Worm (Caenorhabditis elegans) whole organism, L4 larva: ENCODE data around the gene fbxb-111.

Experiments
- F10B5.3 ChIP-seq: sonication (generic microtip); optimal IDR thresholded peaks from 2 replicates; lab custom pipeline; 2016; ENCODE audit warnings: mild to moderate bottlenecking, missing genetic modification characterization, missing compliant biosample characterization
- F26F4.8 ChIP-seq: fragments of 200-800 bp; sonication (Bioruptor generic); conservative IDR thresholded peaks from 2 replicates; pipeline ENCODE4 v1.3.6; 2022; ENCODE audit warnings: missing genetic modification characterization, missing compliant biosample characterization
- R02D3.7 ChIP-seq: fragments of 150-350 bp; sonication (generic microtip); optimal IDR thresholded peaks from 3 replicates; lab custom pipeline; 2014; ENCODE audit warnings: missing biosample characterization, missing genetic modification characterization
- Y5F2A.4 ChIP-seq: fragments of 200-800 bp; sonication (Bioruptor generic); optimal IDR thresholded peaks from 2 replicates; lab custom pipeline; 2018; ENCODE audit warnings: mild to moderate bottlenecking, missing genetic modification characterization, missing compliant biosample characterization
- Y75B8A.6 ChIP-seq: fragments of 200-800 bp; sonication (Bioruptor generic); IDR thresholded peaks from 2 replicates; pipeline ENCODE4 v1.3.6; 2022; ENCODE audit warnings: missing genetic modification reagents, missing genetic modification characterization, missing compliant biosample characterization
- ZK546.5 ChIP-seq, 2 experiments: sonication (generic microtip); optimal IDR thresholded peaks; 2 replicates each; lab custom pipeline; 2017; ENCODE audit warnings: missing biosample characterization in 2 of 2, missing genetic modification characterization in 2 of 2
- aly-2 ChIP-seq: sonication (generic microtip); optimal IDR thresholded peaks from 2 replicates; lab custom pipeline; 2018; ENCODE audit warnings: missing biosample characterization, missing genetic modification characterization
- arid-1 ChIP-seq: fragments of 200-800 bp; sonication (Bioruptor generic); conservative IDR thresholded peaks from 2 replicates; pipeline ENCODE4 v1.3.6; 2022; ENCODE audit warnings: missing genetic modification reagents, missing genetic modification characterization, missing compliant biosample characterization
- attf-4 ChIP-seq: sonication (generic microtip); optimal IDR thresholded peaks from 3 replicates; lab custom pipeline; 2017; ENCODE audit warnings: missing biosample characterization, missing genetic modification characterization
- ceh-20 ChIP-seq: fragments of 200-800 bp; sonication (Bioruptor generic); IDR thresholded peaks from 2 replicates; pipeline ENCODE4 v1.3.6; 2022; ENCODE audit warnings: missing genetic modification reagents, missing genetic modification characterization, missing compliant biosample characterization
- ceh-44 ChIP-seq: fragments of 200-800 bp; sonication (Bioruptor generic); IDR thresholded peaks from 2 replicates; pipeline ENCODE4 v1.3.6; 2022; ENCODE audit warnings: missing genetic modification reagents, missing genetic modification characterization, missing compliant biosample characterization
- ceh-62 ChIP-seq: sonication (generic microtip); optimal IDR thresholded peaks from 2 replicates; lab custom pipeline; 2017; ENCODE audit warnings: missing biosample characterization, missing genetic modification characterization
- ces-1 ChIP-seq: fragments of 150-350 bp; sonication (generic microtip); optimal IDR thresholded peaks from 4 replicates; lab custom pipeline; 2014; ENCODE audit warnings: missing biosample characterization, missing genetic modification reagents, missing genetic modification characterization
- cey-2 ChIP-seq: sonication (generic microtip); optimal IDR thresholded peaks from 3 replicates; lab custom pipeline; 2017; ENCODE audit warnings: missing genetic modification characterization, mild to moderate bottlenecking, missing compliant biosample characterization, antibody characterized with exemption, borderline replicate concordance; ENCODE audit not compliant: insufficient read depth
- daf-19 ChIP-seq: fragments of 200-800 bp; sonication (Bioruptor generic); conservative IDR thresholded peaks from 2 replicates; pipeline ENCODE4 v1.3.6; 2022; ENCODE audit warnings: missing genetic modification characterization, missing compliant biosample characterization
- dmd-6 ChIP-seq: fragments of 200-800 bp; sonication (Bioruptor generic); IDR thresholded peaks from 2 replicates; pipeline ENCODE4 v1.3.6; 2022; ENCODE audit warnings: missing genetic modification reagents, missing genetic modification characterization, missing compliant biosample characterization
- duxl-1 ChIP-seq: sonication (generic microtip); optimal IDR thresholded peaks from 2 replicates; lab custom pipeline; 2016; ENCODE audit warnings: mild to moderate bottlenecking, missing genetic modification characterization, moderate library complexity, missing compliant biosample characterization; ENCODE audit not compliant: poor library complexity
- dve-1 ChIP-seq: sonication (generic microtip); optimal IDR thresholded peaks from 2 replicates; lab custom pipeline; 2017; ENCODE audit warnings: antibody characterized with exemption, mild to moderate bottlenecking, missing genetic modification characterization, missing compliant biosample characterization; ENCODE audit not compliant: insufficient read depth
- hlh-11 ChIP-seq: fragments of 200-800 bp; sonication (Bioruptor generic); optimal IDR thresholded peaks from 2 replicates; lab custom pipeline; 2018; ENCODE audit warnings: mild to moderate bottlenecking, missing genetic modification characterization, missing compliant biosample characterization
- hlh-30 ChIP-seq: sonication (generic microtip); optimal IDR thresholded peaks from 2 replicates; lab custom pipeline; 2017; ENCODE audit warnings: antibody characterized with exemption, mild to moderate bottlenecking, missing genetic modification characterization, missing compliant biosample characterization; ENCODE audit not compliant: insufficient read depth
- hmg-1.1 ChIP-seq: fragments of 200-800 bp; sonication (Bioruptor generic); IDR thresholded peaks from 2 replicates; pipeline ENCODE4 v1.3.6; 2022; ENCODE audit warnings: missing genetic modification reagents, missing genetic modification characterization, missing compliant biosample characterization
- jun-1 ChIP-seq: fragments of 150-350 bp; optimal IDR thresholded peaks from 2 replicates; lab custom pipeline; 2014; ENCODE audit warnings: missing biosample characterization, missing genetic modification reagents, missing genetic modification characterization
- lim-7 ChIP-seq: fragments of 200-800 bp; sonication (Bioruptor generic); IDR thresholded peaks from 2 replicates; pipeline ENCODE4 v1.3.6; 2022; ENCODE audit warnings: missing genetic modification characterization, missing compliant biosample characterization
- lin-29 ChIP-seq: fragments of 200-800 bp; sonication (Bioruptor generic); IDR thresholded peaks from 2 replicates; pipeline ENCODE4 v1.3.6; 2022; ENCODE audit warnings: missing genetic modification reagents, missing genetic modification characterization, missing compliant biosample characterization
- lin-39 ChIP-seq: fragments of 150-350 bp; optimal IDR thresholded peaks from 2 replicates; lab custom pipeline; 2014; ENCODE audit warnings: missing biosample characterization, missing genetic modification reagents, missing genetic modification characterization
- lir-3 ChIP-seq: sonication (generic microtip); optimal IDR thresholded peaks from 2 replicates; lab custom pipeline; 2016; ENCODE audit warnings: mild to moderate bottlenecking, missing genetic modification characterization, missing compliant biosample characterization
- madf-9 ChIP-seq: fragments of 200-800 bp; sonication (Bioruptor generic); conservative IDR thresholded peaks from 2 replicates; pipeline ENCODE4 v1.3.6; 2022; ENCODE audit warnings: missing genetic modification reagents, missing genetic modification characterization, missing compliant biosample characterization
- mdt-29 ChIP-seq: fragments of 200-800 bp; sonication (Bioruptor generic); IDR thresholded peaks from 2 replicates; pipeline ENCODE4 v1.3.6; 2022; ENCODE audit warnings: missing genetic modification reagents, missing genetic modification characterization, missing compliant biosample characterization
- mep-1 ChIP-seq: fragments of 150-350 bp; sonication (generic microtip); optimal IDR thresholded peaks from 3 replicates; lab custom pipeline; 2014; ENCODE audit warnings: missing biosample characterization, missing genetic modification characterization
- mxl-2 ChIP-seq: fragments of 200-800 bp; sonication (Bioruptor generic); conservative IDR thresholded peaks from 2 replicates; pipeline ENCODE4 v1.3.6; 2022; ENCODE audit warnings: missing genetic modification reagents, missing genetic modification characterization, missing compliant biosample characterization
- mxl-3 ChIP-seq: fragments of 200-800 bp; sonication (Bioruptor generic); optimal IDR thresholded peaks from 2 replicates; lab custom pipeline; 2018; ENCODE audit warnings: mild to moderate bottlenecking, missing genetic modification characterization, missing compliant biosample characterization
- nhr-102 ChIP-seq: sonication (generic microtip); optimal IDR thresholded peaks from 2 replicates; lab custom pipeline; 2016; ENCODE audit warnings: mild to moderate bottlenecking, missing genetic modification characterization, moderate library complexity, missing compliant biosample characterization
- nhr-11 ChIP-seq: fragments of 150-350 bp; optimal IDR thresholded peaks from 2 replicates; lab custom pipeline; 2014; ENCODE audit warnings: missing biosample characterization, missing genetic modification characterization
- nhr-28 ChIP-seq: fragments of 150-350 bp; optimal IDR thresholded peaks from 2 replicates; lab custom pipeline; 2014; ENCODE audit warnings: missing biosample characterization, missing genetic modification characterization
- nhr-48 ChIP-seq: sonication (generic microtip); optimal IDR thresholded peaks from 2 replicates; lab custom pipeline; 2016; ENCODE audit warnings: mild to moderate bottlenecking, missing genetic modification characterization, missing compliant biosample characterization
- nhr-77 ChIP-seq: fragments of 150-350 bp; optimal IDR thresholded peaks from 2 replicates; lab custom pipeline; 2014; ENCODE audit warnings: missing biosample characterization, missing genetic modification characterization
- pha-4 ChIP-seq, 2 experiments: fragments of 150-350 bp in 1 of 2; fragments of 200-800 bp in 1 of 2; sonication (Bioruptor generic) in 1 of 2; IDR thresholded peaks in 1 of 2; optimal IDR thresholded peaks in 1 of 2; 2 replicates each; pipeline versions ENCODE4 v1.3.6 to Lab custom; 2014 to 2022; ENCODE audit warnings: missing genetic modification characterization in 2 of 2, missing genetic modification reagents in 2 of 2, missing biosample characterization in 1 of 2, missing compliant biosample characterization in 1 of 2
- php-3 ChIP-seq: fragments of 200-800 bp; sonication (Bioruptor generic); IDR thresholded peaks from 2 replicates; pipeline ENCODE4 v1.3.6; 2022; ENCODE audit warnings: missing genetic modification reagents, missing genetic modification characterization, missing compliant biosample characterization
- pqm-1 ChIP-seq: sonication (generic microtip); optimal IDR thresholded peaks from 2 replicates; lab custom pipeline; 2017; ENCODE audit warnings: missing biosample characterization, missing genetic modification characterization
- rbr-2 ChIP-seq: sonication (generic microtip); optimal IDR thresholded peaks from 2 replicates; lab custom pipeline; 2016; ENCODE audit warnings: missing genotype, missing genetic modification characterization, missing compliant biosample characterization
- set-16 ChIP-seq: fragments of 200-800 bp; sonication (Bioruptor generic); IDR thresholded peaks from 2 replicates; pipeline ENCODE4 v1.3.6; 2022; ENCODE audit warnings: missing genetic modification reagents, missing genetic modification characterization, missing compliant biosample characterization
- spr-1 ChIP-seq: sonication (generic microtip); optimal IDR thresholded peaks from 2 replicates; lab custom pipeline; 2016; ENCODE audit warnings: mild to moderate bottlenecking, missing genetic modification characterization, missing compliant biosample characterization
- spr-3 ChIP-seq: fragments of 200-800 bp; sonication (Bioruptor generic); optimal IDR thresholded peaks from 2 replicates; lab custom pipeline; 2018; ENCODE audit warnings: mild to moderate bottlenecking, missing genetic modification characterization, missing compliant biosample characterization
- tra-1 ChIP-seq: fragments of 200-800 bp; sonication (Bioruptor generic); IDR thresholded peaks from 2 replicates; pipeline ENCODE4 v1.3.6; 2022; ENCODE audit warnings: missing genetic modification reagents, missing genetic modification characterization, missing compliant biosample characterization
- unc-62 ChIP-seq, 3 experiments: fragments of 150-350 bp in 1 of 3; sonication (generic microtip); optimal IDR thresholded peaks in 2 of 3; peaks in 1 of 3; 1 replicate in 1 of 3; 2 replicates in 2 of 3; lab custom pipeline; 2014 to 2017; ENCODE audit warnings: missing biosample characterization in 3 of 3, missing genetic modification characterization in 3 of 3, missing genetic modification reagents in 3 of 3, missing genotype in 1 of 3
- zfp-2 ChIP-seq: sonication (generic microtip); optimal IDR thresholded peaks from 2 replicates; lab custom pipeline; 2016; ENCODE audit warnings: mild to moderate bottlenecking, missing genetic modification characterization, missing compliant biosample characterization
- zip-2 ChIP-seq: fragments of 150-350 bp; optimal IDR thresholded peaks from 2 replicates; lab custom pipeline; 2014; ENCODE audit warnings: missing biosample characterization, missing genetic modification characterization
- ztf-11 ChIP-seq: fragments of 150-350 bp; optimal IDR thresholded peaks from 2 replicates; lab custom pipeline; 2014; ENCODE audit warnings: missing biosample characterization, missing genetic modification characterization
- ztf-7 ChIP-seq: fragments of 150-350 bp; optimal IDR thresholded peaks from 2 replicates; lab custom pipeline; 2014; ENCODE audit warnings: missing biosample characterization, missing genetic modification characterization

fbxb-111 gene

DNA sequence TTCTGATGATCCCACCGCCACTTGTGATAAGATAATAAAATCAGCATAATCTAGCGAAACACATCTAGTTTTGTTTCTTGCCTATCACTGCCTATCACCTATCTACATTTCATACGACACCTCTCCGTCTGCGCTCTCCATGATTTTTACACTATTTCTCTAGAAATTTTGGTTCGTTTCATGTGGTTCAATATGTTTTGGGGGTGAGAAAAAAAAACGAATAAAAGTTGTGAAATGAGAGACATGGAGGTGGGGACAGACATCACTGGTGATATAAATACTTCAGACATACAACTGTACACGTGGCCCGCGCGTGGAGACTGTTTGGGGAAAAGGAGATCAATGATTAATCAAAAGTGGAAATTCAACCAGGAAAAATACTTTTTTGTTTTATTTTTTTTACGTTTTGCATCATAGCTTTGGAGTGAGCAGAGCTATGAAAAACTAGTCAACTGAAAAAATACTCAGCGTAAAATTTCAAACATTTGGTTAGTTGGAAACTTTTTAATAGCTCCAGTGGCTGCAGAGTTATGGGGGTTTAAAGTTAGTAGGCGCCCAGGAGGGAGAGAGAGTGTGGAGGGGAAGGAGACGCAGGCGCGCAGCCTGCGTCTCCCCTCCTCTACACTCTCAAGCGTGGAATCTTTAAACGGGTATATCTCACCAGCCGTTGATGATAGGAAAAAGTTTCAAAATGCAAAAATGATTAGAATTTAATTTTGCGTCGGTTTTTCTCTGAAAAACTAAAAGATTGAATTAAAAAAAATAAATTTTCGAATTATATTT lies 28.2 kb upstream of the fbxb-111 start:
- TF ChIP-seq dmd-6 (GFP tag; lab: Robert Waterston, UW) (peak; percentile 68), spr-3 (GFP tag; lab: Kevin White, UChicago) (no peak), ceh-20 (GFP tag; lab: Robert Waterston, UW) (no peak), ztf-11 (no peak), hmg-1.1 (GFP tag; lab: Robert Waterston, UW) (no peak), lir-3 (tag; lab: Kevin White, UChicago) (no peak), hlh-11 (tag; lab: Kevin White, UChicago) (peak; percentile 69), daf-19 (no peak), lin-29 (no peak), unc-62 (GFP tag; optimal IDR thresholded peaks at IDR 0.05 in 1 of 2; lab: Kevin White, UChicago) (peak in 1 of 2 experiments; percentile 70), unc-62 (tag; optimal IDR thresholded peaks at IDR 0.05; lab: Kevin White, UChicago) (no peak), madf-9 (GFP tag; lab: Robert Waterston, UW) (no peak), mxl-3 (peak; percentile 70), lin-39 (tag; lab: Kevin White, UChicago) (no peak), nhr-102 (peak; percentile 40), F10B5.3 (no peak), arid-1 (GFP tag; lab: Robert Waterston, UW) (no peak), F26F4.8 (GFP tag; lab: Robert Waterston, UW) (no peak), nhr-11 (tag; lab: Kevin White, UChicago) (no peak), lim-7 (GFP tag; lab: Robert Waterston, UW) (no peak), ceh-44 (GFP tag; lab: Robert Waterston, UW) (no peak), mdt-29 (GFP tag; lab: Robert Waterston, UW) (no peak), set-16 (GFP tag; lab: Robert Waterston, UW) (no peak), nhr-77 (tag; lab: Kevin White, UChicago) (no peak), R02D3.7 (tag; lab: Kevin White, UChicago) (no peak), zip-2 (tag; lab: Kevin White, UChicago) (no peak), ZK546.5 (tag; optimal IDR thresholded peaks at IDR 0.05; lab: Kevin White, UChicago) (no peak), Y5F2A.4 (no peak), attf-4 (tag; lab: Kevin White, UChicago) (no peak), mep-1 (tag; lab: Kevin White, UChicago) (peak; percentile 16), dve-1 (peak; percentile 64), Y75B8A.6 (GFP tag; lab: Robert Waterston, UW) (no peak), nhr-48 (peak; percentile 70), tra-1 (no peak), duxl-1 (no peak), spr-1 (tag; lab: Kevin White, UChicago) (no peak), ces-1 (GFP tag; lab: Kevin White, UChicago) (no peak), jun-1 (tag; lab: Kevin White, UChicago) (no peak), mxl-2 (peak; percentile 66; the same call in 1 of the 2 replicates), pqm-1 (tag; lab: Kevin White, UChicago) (peak; percentile 82), ceh-62 (tag; lab: Kevin White, UChicago) (no peak), hlh-30 (tag; lab: Kevin White, UChicago) (peak; percentile 64), pha-4 (GFP tag; IDR thresholded peaks at IDR 0.05; lab: Robert Waterston, UW) (0 out of 2 replicates have a peak, but pooled peaks have one; percentile 7), pha-4 (tag; optimal IDR thresholded peaks at IDR 0.05; lab: Kevin White, UChicago) (no peak), zfp-2 (tag; lab: Kevin White, UChicago) (no peak), cey-2 (tag; lab: Kevin White, UChicago) (peak; percentile 3), nhr-28 (tag; lab: Kevin White, UChicago) (peak; percentile 63), rbr-2 (no peak), php-3 (GFP tag; lab: Robert Waterston, UW) (no peak), aly-2 (no peak), ztf-7 (tag; lab: Kevin White, UChicago) (no peak)
